Worm (Caenorhabditis elegans) whole organism, L4 larva: ENCODE data around the gene hpo-25.

Experiments used
- ama-1 ChIP-seq: fragments of 150-350 bp; optimal IDR thresholded peaks from 2 replicates; lab custom pipeline; 2014; ENCODE audit warnings: inconsistent platforms, mixed read lengths
- daf-8 ChIP-seq: fragments of 200-800 bp; sonication (Bioruptor generic); IDR thresholded peaks from 2 replicates; pipeline ENCODE4 v1.3.6; 2022; ENCODE audit warnings: missing genetic modification characterization, missing compliant biosample characterization
- fkh-10 ChIP-seq: fragments of 150-350 bp; optimal IDR thresholded peaks from 2 replicates; lab custom pipeline; 2014; ENCODE audit warnings: missing biosample characterization, missing genetic modification reagents, missing genetic modification characterization
- lin-13 ChIP-seq: fragments of 150-350 bp; optimal IDR thresholded peaks from 2 replicates; lab custom pipeline; 2014; ENCODE audit warnings: missing biosample characterization, missing genetic modification reagents, missing genetic modification characterization
- mdl-1 ChIP-seq, 2 experiments: fragments of 150-350 bp in 1 of 2; sonication (generic microtip) in 1 of 2; optimal IDR thresholded peaks; 2 replicates each; lab custom pipeline; 2014 to 2017; ENCODE audit warnings: missing biosample characterization in 2 of 2, missing genetic modification characterization in 2 of 2
- nhr-42 ChIP-seq: fragments of 200-800 bp; sonication (Bioruptor generic); IDR thresholded peaks from 2 replicates; pipeline ENCODE4 v1.3.6; 2022; ENCODE audit warnings: missing genetic modification characterization, missing compliant biosample characterization
- pqm-1 ChIP-seq: sonication (generic microtip); optimal IDR thresholded peaks from 2 replicates; lab custom pipeline; 2017; ENCODE audit warnings: missing biosample characterization, missing genetic modification characterization
- ztf-11 ChIP-seq: fragments of 150-350 bp; optimal IDR thresholded peaks from 2 replicates; lab custom pipeline; 2014; ENCODE audit warnings: missing biosample characterization, missing genetic modification characterization

DNA sequence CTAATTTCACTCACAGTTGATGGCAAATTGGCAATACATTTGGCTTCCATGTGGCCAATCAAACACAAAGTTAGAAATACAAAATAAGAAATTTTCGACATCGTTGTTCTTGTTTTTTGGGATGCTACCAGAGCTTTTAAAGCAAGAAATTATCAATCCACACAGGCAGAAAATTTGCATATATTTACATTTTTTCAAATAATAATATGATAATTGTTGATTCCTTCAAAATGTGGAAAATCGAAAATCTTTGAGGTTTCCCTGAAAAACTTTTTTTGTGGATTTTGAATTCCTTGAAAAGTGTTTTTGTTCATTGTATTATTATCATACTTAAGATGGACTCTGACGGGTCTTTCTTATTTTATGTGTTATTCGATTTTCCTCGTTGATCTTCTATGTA, 21.8 kb downstream of the hpo-25 start, which contains the start of gene F16G10.10:
- no peak for TF ChIP-seq pqm-1 (tag; lab: Kevin White, UChicago)
- no peak for TF ChIP-seq fkh-10 (GFP tag; lab: Kevin White, UChicago)
- TF ChIP-seq ztf-11, result no peak
- no peak for TF ChIP-seq mdl-1 (tag; optimal IDR thresholded peaks at IDR 0.05; lab: Kevin White, UChicago)
- no peak for TF ChIP-seq lin-13 (GFP tag; lab: Kevin White, UChicago)
- TF ChIP-seq daf-8 (GFP tag; lab: Robert Waterston, UW), result no peak
- TF ChIP-seq nhr-42 (GFP tag; lab: Robert Waterston, UW), result no peak
- TF ChIP-seq ama-1 (lab: Kevin White, UChicago), result no peak
